Fruit fly (Drosophila melanogaster): ENCODE data around the gene CG42740.

DNA sequence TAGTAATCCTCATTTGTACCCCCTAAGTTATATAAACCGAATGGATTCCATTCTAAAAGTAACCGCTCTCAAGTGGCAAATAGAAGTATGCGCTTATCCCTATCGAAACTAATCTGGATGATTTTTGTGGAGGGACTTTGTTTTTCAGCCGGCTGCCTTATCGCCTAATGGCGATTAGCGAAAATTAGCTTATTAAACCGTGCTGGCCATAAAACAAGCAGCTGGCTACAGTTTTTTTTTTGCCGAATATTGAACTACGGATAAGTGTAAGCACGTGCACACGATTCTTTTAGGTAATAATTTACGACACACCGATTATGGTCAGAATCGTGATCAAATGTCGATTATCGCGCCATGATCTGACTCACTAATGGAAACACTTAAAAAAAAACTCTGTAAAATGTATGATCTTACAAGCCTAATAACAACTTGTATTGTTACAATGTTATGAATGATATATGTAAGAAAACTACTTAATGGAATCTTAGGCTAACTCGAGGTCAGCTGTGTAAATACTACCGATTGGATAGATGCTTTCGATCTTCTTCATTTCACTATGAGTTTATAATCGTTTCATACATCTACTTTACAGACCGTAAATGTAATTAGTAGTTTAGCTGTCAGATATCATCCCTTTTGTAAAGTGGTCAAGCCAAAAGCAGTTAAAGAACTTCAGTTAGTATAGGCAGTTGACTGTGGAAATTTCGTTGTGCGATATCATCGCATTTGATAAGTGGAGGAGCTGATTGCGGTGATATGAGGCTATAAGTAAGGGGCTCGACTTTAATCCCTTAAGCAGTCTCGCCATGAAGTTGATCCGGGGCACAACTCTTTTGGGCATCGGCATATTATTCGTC lies 8.7 kb upstream of the CG42740 start, which contains the start of gene CG15534:
- TF ChIP-seq CG8478 (optimal IDR thresholded peaks at IDR 0.05) (no peak), CTCF (optimal IDR thresholded peaks at IDR 0.05) (no peak)

Measured in S2 (cell line).